Worm (Caenorhabditis elegans): ENCODE measurements around the gene C05D12.3.

DNA sequence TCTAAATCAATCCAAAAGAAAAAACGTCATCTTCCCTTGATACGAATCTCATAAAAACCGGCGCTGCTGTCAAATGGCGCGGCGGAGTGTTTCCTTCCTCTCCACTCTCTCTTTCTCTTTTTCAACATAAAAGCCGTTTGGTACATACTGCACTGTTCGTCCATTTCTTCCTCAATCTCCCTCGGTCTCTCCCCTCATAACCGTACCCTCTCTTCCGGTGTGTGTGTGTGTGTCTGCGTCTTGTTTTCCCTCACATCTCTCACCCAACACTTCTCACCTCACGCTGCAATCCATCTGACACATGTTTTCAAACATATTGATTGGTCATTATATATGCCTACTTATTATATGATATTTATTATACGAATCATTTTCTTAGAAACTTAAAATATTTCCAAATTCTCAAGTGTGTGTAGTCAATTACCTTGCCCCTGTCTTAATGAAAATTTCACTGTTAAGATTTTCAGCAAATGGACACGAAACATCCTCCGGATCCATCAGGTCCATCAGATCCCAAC, 39.4 kb downstream of the C05D12.3 start, which contains the start of the genes aars-1 and rga-1:
- TF ChIP-seq mep-1 (tag; optimal IDR thresholded peaks at IDR 0.05) (no peak), M03D4.4 (tag; optimal IDR thresholded peaks at IDR 0.05) (no peak), tbx-8 (GFP tag; optimal IDR thresholded peaks at IDR 0.05) (no peak), nhr-12 (tag; optimal IDR thresholded peaks at IDR 0.05) (no peak), lin-13 (tag; optimal IDR thresholded peaks at IDR 0.05) (no peak), ztf-11 (tag; optimal IDR thresholded peaks at IDR 0.05) (no peak), pha-4 (tag; optimal IDR thresholded peaks at IDR 0.05) (peak; percentile 38), snpc-4 (tag; optimal IDR thresholded peaks at IDR 0.05) (no peak), bed-3 (GFP tag; optimal IDR thresholded peaks at IDR 0.05) (no peak)

Measured in whole organism, mixed stage, embryonic.